Fruit fly (Drosophila melanogaster): ENCODE measurements around the gene Frl.

Gene Frl

DNA sequence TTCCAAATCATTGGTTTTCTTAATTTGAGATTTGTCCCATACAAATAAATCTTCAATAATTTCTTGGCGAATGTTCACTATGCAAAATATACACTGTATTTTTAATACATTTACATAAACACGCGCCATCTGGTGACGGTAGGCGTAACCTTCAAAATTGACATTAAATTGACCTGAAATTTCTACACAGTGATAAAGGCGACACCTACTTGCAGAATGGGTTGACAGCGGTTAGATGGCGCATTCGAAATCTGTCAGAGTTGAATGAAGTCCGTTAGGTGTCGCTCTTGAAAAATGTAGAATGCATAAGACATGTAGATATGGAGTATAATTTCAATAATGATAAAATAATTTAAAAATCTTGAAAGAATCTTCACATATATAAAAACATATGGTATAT is 58.4 kb downstream of the Frl start (continued):
- TF ChIP-seq nerfin-2 (GFP tag; IDR thresholded peaks at IDR 0.05; ENCODE audit: partially characterized antibody) = no peak
- TF ChIP-seq slp2 (GFP tag; optimal IDR thresholded peaks at IDR 0.05) = peak; percentile 78
- TF ChIP-seq CG6175 (GFP tag; IDR thresholded peaks at IDR 0.05) = no peak; the same call in 1 of the 3 replicates
- TF ChIP-seq CG1024 (GFP tag; IDR thresholded peaks at IDR 0.05) = peak; percentile 75
- TF ChIP-seq CG9437 (GFP tag; optimal IDR thresholded peaks at IDR 0.05) = peak; percentile 0
- peak; percentile 69 for TF ChIP-seq CG10209 (GFP tag; optimal IDR thresholded peaks at IDR 0.05)
- TF ChIP-seq dysf (GFP tag; IDR thresholded peaks at IDR 0.05) = peak; percentile 86
- TF ChIP-seq mirr (GFP tag; optimal IDR thresholded peaks at IDR 0.05) = peak; percentile 38
- peak; percentile 90 for TF ChIP-seq CG14667 (GFP tag; IDR thresholded peaks at IDR 0.05)
- peak; percentile 61 for TF ChIP-seq CG17612 (GFP tag; IDR thresholded peaks at IDR 0.05)
- TF ChIP-seq ATbp (GFP tag; optimal IDR thresholded peaks at IDR 0.05) = no peak
- TF ChIP-seq HLH4C (GFP tag; IDR thresholded peaks at IDR 0.05; ENCODE audit: partially characterized antibody) = no peak
- TF ChIP-seq CG10274 (GFP tag; optimal IDR thresholded peaks at IDR 0.05) = no peak
- peak; percentile 57 for TF ChIP-seq Elba2 (GFP tag; optimal IDR thresholded peaks at IDR 0.05)
- peak; percentile 82 for TF ChIP-seq knrl (GFP tag; IDR thresholded peaks at IDR 0.05; ENCODE audit: partially characterized antibody)
- TF ChIP-seq CG2875 (GFP tag; optimal IDR thresholded peaks at IDR 0.05) = peak; percentile 46
- TF ChIP-seq Hmx (GFP tag; optimal IDR thresholded peaks at IDR 0.05) = no peak
- TF ChIP-seq CG17912 (GFP tag; optimal IDR thresholded peaks at IDR 0.05) = peak; percentile 91
- TF ChIP-seq trh (GFP tag; optimal IDR thresholded peaks at IDR 0.05) = peak; percentile 62
- no peak for TF ChIP-seq kah (GFP tag; optimal IDR thresholded peaks at IDR 0.05)
- peak; percentile 38 for TF ChIP-seq CG2202 (tag; optimal IDR thresholded peaks at IDR 0.05)
- peak; percentile 72 for TF ChIP-seq Mad (GFP tag; optimal IDR thresholded peaks at IDR 0.05)
- peak; percentile 48; the same call in 1 of the 3 replicates for TF ChIP-seq CG7357 (GFP tag; IDR thresholded peaks at IDR 0.05)
- no peak for TF ChIP-seq CG13296 (GFP tag; optimal IDR thresholded peaks at IDR 0.05)
- TF ChIP-seq CG4328 (GFP tag; optimal IDR thresholded peaks at IDR 0.05) = peak; percentile 24
- TF ChIP-seq dm (GFP tag; optimal IDR thresholded peaks at IDR 0.05) = peak; percentile 72
- TF ChIP-seq CG5180 (GFP tag; optimal IDR thresholded peaks at IDR 0.05) = no peak
- TF ChIP-seq Lpt (GFP tag; optimal IDR thresholded peaks at IDR 0.05) = no peak
- no peak for TF ChIP-seq Dfd (GFP tag; optimal IDR thresholded peaks at IDR 0.05)
- peak; percentile 26 for TF ChIP-seq CG3838 (GFP tag; optimal IDR thresholded peaks at IDR 0.05)
- TF ChIP-seq CG8944 (GFP tag; optimal IDR thresholded peaks at IDR 0.05) = peak; percentile 92
- no peak for TF ChIP-seq CG6854 (GFP tag; optimal IDR thresholded peaks at IDR 0.05)
- TF ChIP-seq grn (GFP tag; optimal IDR thresholded peaks at IDR 0.05) = peak; percentile 48
- TF ChIP-seq CTCF (GFP tag; optimal IDR thresholded peaks at IDR 0.05) = peak; percentile 99
- TF ChIP-seq Awh (GFP tag; IDR thresholded peaks at IDR 0.05) = peak; percentile 55; the same call in 1 of the 2 replicates
- TF ChIP-seq HmgZ (tag; optimal IDR thresholded peaks at IDR 0.05) = peak; percentile 87
- TF ChIP-seq CG2678 (tag; optimal IDR thresholded peaks at IDR 0.05) = peak; percentile 59
- peak; percentile 61 for TF ChIP-seq CG31441 (GFP tag; IDR thresholded peaks at IDR 0.05)
- no peak for TF ChIP-seq CG13894 (tag; optimal IDR thresholded peaks at IDR 0.05)
- TF ChIP-seq kay (GFP tag; optimal IDR thresholded peaks at IDR 0.05) = peak; percentile 63
- TF ChIP-seq nau (GFP tag; optimal IDR thresholded peaks at IDR 0.05) = no peak
- peak; percentile 67 for TF ChIP-seq Opbp (GFP tag; IDR thresholded peaks at IDR 0.05; ENCODE audit: partially characterized antibody)
- peak; percentile 64 for TF ChIP-seq CG12391 (tag; optimal IDR thresholded peaks at IDR 0.05)
- peak; percentile 50 for TF ChIP-seq CG31365 (tag; optimal IDR thresholded peaks at IDR 0.05)
- no peak for TF ChIP-seq CG8359 (GFP tag; optimal IDR thresholded peaks at IDR 0.05; ENCODE audit: borderline replicate concordance)
- TF ChIP-seq ash1 (GFP tag; optimal IDR thresholded peaks at IDR 0.05) = peak; percentile 54
- TF ChIP-seq en (GFP tag; optimal IDR thresholded peaks at IDR 0.05) = peak; percentile 65
- no peak; the same call in 1 of the 2 replicates for TF ChIP-seq tna (GFP tag; IDR thresholded peaks at IDR 0.05; ENCODE audit: partially characterized antibody)
- peak; percentile 55 for TF ChIP-seq CG15073 (GFP tag; optimal IDR thresholded peaks at IDR 0.05)
- TF ChIP-seq Optix (GFP tag; IDR thresholded peaks at IDR 0.05) = no peak; the same call in none of the 3 replicates
- TF ChIP-seq dan (GFP tag; IDR thresholded peaks at IDR 0.05) = peak; percentile 37
